Worm (Caenorhabditis elegans) whole organism, L4/young adult: ENCODE results near the gene txt-1.

ENCODE experiments used
- W03F9.2 ChIP-seq: fragments of 150-350 bp; optimal IDR thresholded peaks from 2 replicates; lab custom pipeline; 2014; ENCODE audit warnings: missing biosample characterization, missing genetic modification characterization
- him-1 ChIP-seq: sonication (generic microtip); optimal IDR thresholded peaks from 2 replicates; lab custom pipeline; 2016; ENCODE audit warnings: missing genotype, missing genetic modification reagents, missing genetic modification characterization, missing compliant biosample characterization

DNA sequence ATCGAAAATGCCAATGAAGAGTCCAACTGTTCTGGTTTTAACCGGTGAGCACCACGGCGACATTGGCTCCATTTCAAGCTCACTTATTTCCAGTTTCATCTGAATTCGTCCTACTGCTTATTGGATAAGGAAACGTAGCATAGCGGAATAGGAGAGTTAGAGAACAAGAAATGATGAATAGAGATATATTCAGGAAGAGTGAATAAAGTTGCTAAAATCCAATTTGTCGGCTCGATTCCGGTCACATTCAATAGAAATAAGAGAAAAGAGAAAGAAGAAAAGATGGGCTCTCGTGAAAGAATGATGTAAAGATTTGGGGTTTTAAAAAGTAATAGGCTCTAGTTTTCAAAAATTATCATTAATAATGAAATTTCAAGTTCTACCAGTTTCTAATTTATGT lies 32.7 kb upstream of the txt-1 start:
- TF ChIP-seq him-1 (no peak), W03F9.2 (no peak)
